Fruit fly (Drosophila melanogaster) whole organism, embryonic: ENCODE measurements around the gene glu.

Source experiments
- Aef1 ChIP-seq: fragments of 200-800 bp; sonication (Bioruptor generic); IDR thresholded peaks from 3 replicates; pipeline ENCODE4 v1.3.6; 2022; ENCODE audit warnings: missing biosample characterization, missing genetic modification characterization
- CG10366 ChIP-seq: fragments of 200-800 bp; sonication (Bioruptor generic); IDR thresholded peaks from 2 replicates; pipeline ENCODE4 v1.3.6; 2022; ENCODE audit warnings: missing biosample characterization, missing genetic modification characterization
- CG10462 ChIP-seq: fragments of 200-800 bp; sonication (Bioruptor generic); optimal IDR thresholded peaks from 2 replicates; lab custom pipeline; 2016; ENCODE audit warnings: missing biosample characterization, missing genetic modification characterization
- CG11456 ChIP-seq: fragments of 200-800 bp; sonication (Bioruptor generic); IDR thresholded peaks from 3 replicates; pipeline ENCODE4 v1.3.6; 2022; ENCODE audit warnings: missing biosample characterization, missing genetic modification characterization
- CG12391 ChIP-seq: fragments of 200-800 bp; sonication (Bioruptor generic); optimal IDR thresholded peaks from 3 replicates; lab custom pipeline; 2018; ENCODE audit warnings: missing biosample characterization, mild to moderate bottlenecking, missing genetic modification characterization, moderate library complexity
- CG12769 ChIP-seq: fragments of 200-800 bp; sonication (Bioruptor generic); optimal IDR thresholded peaks from 2 replicates; lab custom pipeline; 2019; ENCODE audit warnings: missing biosample characterization, mild to moderate bottlenecking, missing genetic modification characterization, moderate library complexity
- CG13775 ChIP-seq: fragments of 200-800 bp; sonication (Bioruptor generic); optimal IDR thresholded peaks from 3 replicates; lab custom pipeline; 2017; ENCODE audit warnings: missing biosample characterization, mild to moderate bottlenecking, missing genetic modification characterization
- CG14710 ChIP-seq: fragments of 200-800 bp; sonication (Bioruptor generic); optimal IDR thresholded peaks from 3 replicates; lab custom pipeline; 2019; ENCODE audit warnings: missing biosample characterization, mild to moderate bottlenecking, missing genetic modification characterization, moderate library complexity
- CG1529 ChIP-seq: fragments of 200-800 bp; sonication (Bioruptor generic); optimal IDR thresholded peaks from 3 replicates; lab custom pipeline; 2018; ENCODE audit warnings: missing biosample characterization, missing genetic modification characterization
- CG17912 ChIP-seq: fragments of 200-800 bp; sonication (Bioruptor generic); optimal IDR thresholded peaks from 2 replicates; lab custom pipeline; 2018; ENCODE audit warnings: missing biosample characterization, mild to moderate bottlenecking, missing genetic modification characterization
- CG18619 ChIP-seq: fragments of 200-800 bp; sonication (Bioruptor generic); optimal IDR thresholded peaks from 3 replicates; lab custom pipeline; 2017; ENCODE audit warnings: missing biosample characterization, mild to moderate bottlenecking, missing genetic modification characterization
- CG30403 ChIP-seq: fragments of 200-800 bp; sonication (Bioruptor generic); optimal IDR thresholded peaks from 3 replicates; lab custom pipeline; 2016; ENCODE audit warnings: missing biosample characterization, missing genetic modification characterization
- CG3847 ChIP-seq: fragments of 200-800 bp; sonication (Bioruptor generic); IDR thresholded peaks from 2 replicates; pipeline ENCODE4 v1.3.6; 2022; ENCODE audit warnings: missing biosample characterization, missing genetic modification characterization
- CG4282 ChIP-seq: fragments of 200-800 bp; sonication (Bioruptor generic); optimal IDR thresholded peaks from 2 replicates; lab custom pipeline; 2016; ENCODE audit warnings: missing biosample characterization, missing genetic modification characterization
- CG4707 ChIP-seq: fragments of 200-800 bp; sonication (Bioruptor generic); optimal IDR thresholded peaks from 2 replicates; lab custom pipeline; 2018; ENCODE audit warnings: missing biosample characterization, mild to moderate bottlenecking, missing genetic modification characterization, moderate library complexity
- CG6765 ChIP-seq: fragments of 200-800 bp; sonication (Bioruptor generic); optimal IDR thresholded peaks from 3 replicates; lab custom pipeline; 2017; ENCODE audit warnings: missing biosample characterization, mild to moderate bottlenecking, missing genetic modification characterization
- CG7556 ChIP-seq: fragments of 200-800 bp; sonication (Bioruptor generic); optimal IDR thresholded peaks from 2 replicates; lab custom pipeline; 2017; ENCODE audit warnings: missing biosample characterization, mild to moderate bottlenecking, missing genetic modification characterization
- CG8290 ChIP-seq, 3 experiments: fragments of 200-800 bp; sonication (Bioruptor generic); optimal IDR thresholded peaks; 2 replicates each; lab custom pipeline; 2016 to 2019; ENCODE audit warnings: missing biosample characterization in 3 of 3, missing genetic modification characterization in 3 of 3, mild to moderate bottlenecking in 2 of 3, moderate library complexity in 1 of 3
- CG8388 ChIP-seq: fragments of 200-800 bp; sonication (Bioruptor generic); optimal IDR thresholded peaks from 2 replicates; lab custom pipeline; 2019; ENCODE audit warnings: missing biosample characterization, mild to moderate bottlenecking, missing genetic modification characterization, moderate library complexity
- CG9437 ChIP-seq: fragments of 200-800 bp; sonication (Bioruptor generic); optimal IDR thresholded peaks from 2 replicates; lab custom pipeline; 2018; ENCODE audit warnings: missing biosample characterization, mild to moderate bottlenecking, missing genetic modification characterization
- CG9727 ChIP-seq: fragments of 200-800 bp; sonication (Bioruptor generic); optimal IDR thresholded peaks from 3 replicates; lab custom pipeline; 2017; ENCODE audit warnings: missing biosample characterization, mild to moderate bottlenecking, missing genetic modification characterization
- Camta ChIP-seq: fragments of 200-800 bp; sonication (Bioruptor generic); optimal IDR thresholded peaks from 2 replicates; lab custom pipeline; 2016; ENCODE audit warnings: missing biosample characterization, missing genetic modification characterization
- D19A ChIP-seq: fragments of 200-800 bp; optimal IDR thresholded peaks from 3 replicates; lab custom pipeline; 2019; ENCODE audit warnings: missing biosample characterization, mild to moderate bottlenecking, missing genetic modification characterization, moderate library complexity
- HLH54F ChIP-seq: fragments of 200-800 bp; sonication (Bioruptor generic); optimal IDR thresholded peaks from 3 replicates; lab custom pipeline; 2016; ENCODE audit warnings: missing biosample characterization, missing genetic modification characterization
- NC2β ChIP-seq: fragments of 200-800 bp; sonication (Bioruptor generic); optimal IDR thresholded peaks from 2 replicates; lab custom pipeline; 2016; ENCODE audit warnings: missing biosample characterization, missing genetic modification characterization
- Oli ChIP-seq: fragments of 200-800 bp; sonication (Bioruptor generic); optimal IDR thresholded peaks from 2 replicates; lab custom pipeline; 2018; ENCODE audit warnings: missing biosample characterization, mild to moderate bottlenecking, missing genetic modification characterization, moderate library complexity
- Ptx1 ChIP-seq: fragments of 200-800 bp; sonication (Bioruptor generic); IDR thresholded peaks from 2 replicates; pipeline ENCODE4 v1.3.6; 2022; ENCODE audit warnings: missing biosample characterization, missing genetic modification characterization
- Sox102F ChIP-seq: fragments of 200-800 bp; sonication (Bioruptor generic); optimal IDR thresholded peaks from 2 replicates; lab custom pipeline; 2018; ENCODE audit warnings: missing biosample characterization, mild to moderate bottlenecking, missing genetic modification characterization, moderate library complexity
- Stat92E ChIP-seq, 3 experiments: fragments of >200 bp in 2 of 3; fragments of 200-800 bp in 1 of 3; sonication (Bioruptor generic) in 1 of 3; optimal IDR thresholded peaks; 2 replicates each; lab custom pipeline; 2017 to 2019; ENCODE audit warnings: missing biosample characterization in 3 of 3, missing genetic modification characterization in 3 of 3, mild to moderate bottlenecking in 1 of 3, moderate library complexity in 1 of 3
- bsh ChIP-seq, 2 experiments: fragments of 200-800 bp; sonication (Bioruptor generic); optimal IDR thresholded peaks; 2 replicates each; lab custom pipeline; 2017 to 2018; ENCODE audit warnings: mild to moderate bottlenecking in 2 of 2, missing biosample characterization in 2 of 2, missing genetic modification characterization in 2 of 2, moderate library complexity in 1 of 2
- crol ChIP-seq: fragments of 200-800 bp; sonication (Bioruptor generic); IDR thresholded peaks from 2 replicates; pipeline ENCODE4 v1.3.6; 2022; ENCODE audit warnings: missing biosample characterization, missing genetic modification characterization
- dmrt99B ChIP-seq: fragments of 200-800 bp; sonication (Bioruptor generic); optimal IDR thresholded peaks from 2 replicates; lab custom pipeline; 2018; ENCODE audit warnings: missing biosample characterization, mild to moderate bottlenecking, missing genetic modification characterization, moderate library complexity
- grau ChIP-seq: fragments of 200-800 bp; optimal IDR thresholded peaks from 3 replicates; lab custom pipeline; 2019; ENCODE audit warnings: missing biosample characterization, mild to moderate bottlenecking, missing genetic modification characterization, moderate library complexity
- gsb ChIP-seq: fragments of 200-800 bp; sonication (Bioruptor generic); IDR thresholded peaks from 2 replicates; pipeline ENCODE4 v1.3.6; 2022; ENCODE audit warnings: missing biosample characterization, missing genetic modification characterization
- jumu ChIP-seq: fragments of 200-800 bp; sonication (Bioruptor generic); optimal IDR thresholded peaks from 3 replicates; lab custom pipeline; 2016; ENCODE audit warnings: missing biosample characterization, missing genetic modification characterization
- klu ChIP-seq: fragments of 200-800 bp; sonication (Bioruptor generic); IDR thresholded peaks from 2 replicates; pipeline ENCODE4 v1.3.6; 2022; ENCODE audit warnings: missing biosample characterization, missing genetic modification characterization
- lilli ChIP-seq: fragments of 200-800 bp; sonication (Bioruptor generic); optimal IDR thresholded peaks from 3 replicates; lab custom pipeline; 2016; ENCODE audit warnings: missing biosample characterization, missing genetic modification characterization
- odd ChIP-seq: fragments of 200-800 bp; sonication (Bioruptor generic); optimal IDR thresholded peaks from 2 replicates; lab custom pipeline; 2017; ENCODE audit warnings: missing biosample characterization, mild to moderate bottlenecking, missing genetic modification characterization
- row ChIP-seq: fragments of 200-800 bp; sonication (Bioruptor generic); IDR thresholded peaks from 3 replicates; pipeline ENCODE4 v1.3.6; 2022; ENCODE audit warnings: missing biosample characterization, missing genetic modification characterization
- scrt ChIP-seq: fragments of 200-800 bp; sonication (Bioruptor generic); optimal IDR thresholded peaks from 2 replicates; lab custom pipeline; 2018; ENCODE audit warnings: missing biosample characterization, mild to moderate bottlenecking, missing genetic modification characterization, moderate library complexity
- slbo ChIP-seq: fragments of 200-800 bp; sonication (Bioruptor generic); IDR thresholded peaks from 2 replicates; pipeline ENCODE4 v1.3.6; 2022; ENCODE audit warnings: missing biosample characterization, missing genetic modification characterization
- slou ChIP-seq: fragments of 200-800 bp; sonication (Bioruptor generic); optimal IDR thresholded peaks from 3 replicates; lab custom pipeline; 2016; ENCODE audit warnings: missing biosample characterization, missing genetic modification characterization
- sqz ChIP-seq: fragments of 200-800 bp; sonication (Bioruptor generic); optimal IDR thresholded peaks from 3 replicates; lab custom pipeline; 2018; ENCODE audit warnings: missing biosample characterization, mild to moderate bottlenecking, missing genetic modification characterization
- sr ChIP-seq: fragments of 200-800 bp; sonication (Bioruptor generic); IDR thresholded peaks from 3 replicates; pipeline ENCODE4 v1.3.6; 2022; ENCODE audit warnings: missing biosample characterization, missing genetic modification characterization
- tio ChIP-seq: fragments of 200-800 bp; sonication (Bioruptor generic); optimal IDR thresholded peaks from 2 replicates; lab custom pipeline; 2017; ENCODE audit warnings: missing biosample characterization, missing genetic modification characterization, inconsistent platforms
- toy ChIP-seq: fragments of 200-800 bp; sonication (Bioruptor generic); IDR thresholded peaks from 2 replicates; pipeline ENCODE4 v1.3.6; 2022; ENCODE audit warnings: missing biosample characterization, missing genetic modification characterization
- tx ChIP-seq: fragments of 200-800 bp; sonication (Bioruptor generic); optimal IDR thresholded peaks from 2 replicates; lab custom pipeline; 2016; ENCODE audit warnings: missing biosample characterization, missing genetic modification characterization
- zfh1 ChIP-seq: fragments of 200-800 bp; sonication (Bioruptor generic); IDR thresholded peaks from 3 replicates; pipeline ENCODE4 v1.3.6; 2022; ENCODE audit warnings: missing biosample characterization, missing genetic modification characterization

The glu gene

dm6 chr2L:16706882-16707775 is 31.1 kb downstream of the glu start:
- peak; percentile 17 for TF ChIP-seq CG1529 (GFP tag; lab: Kevin White, UChicago)
- no peak for TF ChIP-seq toy (GFP tag; lab: Robert Waterston, UW)
- TF ChIP-seq slou (GFP tag; lab: Kevin White, UChicago), result no peak
- TF ChIP-seq klu (GFP tag; lab: Robert Waterston, UW), result no peak
- TF ChIP-seq sr, result peak; percentile 77
- TF ChIP-seq HLH54F (GFP tag; lab: Kevin White, UChicago), result peak; percentile 21
- peak; percentile 0 for TF ChIP-seq dmrt99B
- TF ChIP-seq sqz (GFP tag; lab: Kevin White, UChicago), result no peak
- no peak for TF ChIP-seq NC2β (GFP tag; lab: Kevin White, UChicago)
- TF ChIP-seq Ptx1 (GFP tag; lab: Robert Waterston, UW), result peak; percentile 50
- TF ChIP-seq CG17912 (GFP tag; lab: Kevin White, UChicago), result no peak
- TF ChIP-seq CG4707 (GFP tag; lab: Kevin White, UChicago), result peak; percentile 80
- peak; percentile 14 for TF ChIP-seq CG9437 (GFP tag; lab: Kevin White, UChicago)
- peak; percentile 27 for TF ChIP-seq D19A (tag; lab: Kevin White, UChicago)
- no peak for TF ChIP-seq CG14710 (tag; lab: Kevin White, UChicago)
- TF ChIP-seq bsh (GFP tag; optimal IDR thresholded peaks at IDR 0.05; lab: Kevin White, UChicago), result peak in 1 of 2 experiments; percentile 45
- TF ChIP-seq Aef1 (GFP tag; lab: Robert Waterston, UW), result peak; percentile 35; the same call in 2 of the 3 replicates
- peak; percentile 22 for TF ChIP-seq CG8388 (GFP tag; lab: Kevin White, UChicago)
- TF ChIP-seq jumu (GFP tag; lab: Kevin White, UChicago), result peak; percentile 19
- TF ChIP-seq zfh1 (GFP tag; lab: Robert Waterston, UW), result 0 out of 3 replicates have a peak, but pooled peaks have one; percentile 36
- no peak for TF ChIP-seq CG4282 (GFP tag; lab: Kevin White, UChicago)
- TF ChIP-seq scrt, result no peak
- peak; percentile 56 for TF ChIP-seq Sox102F (GFP tag; lab: Kevin White, UChicago)
- TF ChIP-seq CG12769 (tag; lab: Kevin White, UChicago), result peak; percentile 88
- TF ChIP-seq tx (GFP tag; lab: Kevin White, UChicago), result no peak
- TF ChIP-seq odd (GFP tag; lab: Kevin White, UChicago), result peak; percentile 9
- TF ChIP-seq slbo (GFP tag; lab: Robert Waterston, UW), result peak; percentile 17; the same call in 1 of the 2 replicates
- TF ChIP-seq Oli (tag; lab: Kevin White, UChicago), result peak; percentile 30
- peak; percentile 45; the same call in 2 of the 3 replicates for TF ChIP-seq row (GFP tag; lab: Robert Waterston, UW)
- TF ChIP-seq CG8290 (GFP tag; optimal IDR thresholded peaks at IDR 0.05; lab: Kevin White, UChicago), result no peak
- TF ChIP-seq CG8290 (tag; optimal IDR thresholded peaks at IDR 0.05; lab: Kevin White, UChicago), result peak in 1 of 2 experiments; percentile 35
- peak in 1 of 3 experiments; percentile 1 for TF ChIP-seq Stat92E (GFP tag; optimal IDR thresholded peaks at IDR 0.05; lab: Kevin White, UChicago)
- peak; percentile 7 for TF ChIP-seq grau (tag; lab: Kevin White, UChicago)
- peak; percentile 24 for TF ChIP-seq lilli (GFP tag; lab: Kevin White, UChicago)
- peak; percentile 33 for TF ChIP-seq CG7556 (GFP tag; lab: Kevin White, UChicago)
- TF ChIP-seq Camta (GFP tag; lab: Kevin White, UChicago), result peak; percentile 7
- no peak; the same call in 2 of the 3 replicates for TF ChIP-seq CG11456
- TF ChIP-seq CG30403, result peak; percentile 24
- peak; percentile 16 for TF ChIP-seq CG13775 (GFP tag; lab: Kevin White, UChicago)
- peak; percentile 48; the same call in 1 of the 2 replicates for TF ChIP-seq crol
- peak; percentile 21; the same call in 1 of the 2 replicates for TF ChIP-seq CG10366 (GFP tag; lab: Robert Waterston, UW)
- no peak for TF ChIP-seq CG6765
- peak; percentile 21 for TF ChIP-seq CG12391
- TF ChIP-seq CG10462 (GFP tag; lab: Kevin White, UChicago), result no peak
- TF ChIP-seq CG9727 (GFP tag; lab: Kevin White, UChicago), result peak; percentile 4
- TF ChIP-seq gsb (GFP tag; lab: Robert Waterston, UW), result no peak
- 0 out of 2 replicates have a peak, but pooled peaks have one; percentile 12 for TF ChIP-seq CG3847 (GFP tag; lab: Robert Waterston, UW)
- peak; percentile 2 for TF ChIP-seq CG18619 (GFP tag; lab: Kevin White, UChicago)
- TF ChIP-seq tio (GFP tag; lab: Kevin White, UChicago), result peak; percentile 1
